Worm (Caenorhabditis elegans): ENCODE data around the gene fbf-2.

Gene fbf-2

ce11 chrII:6135530-6135929 lies 44.2 kb upstream of the fbf-2 start:
- no peak for TF ChIP-seq Y53F4B.3 (GFP tag; IDR thresholded peaks at IDR 0.05)
- no peak for TF ChIP-seq F33H1.4 (GFP tag; IDR thresholded peaks at IDR 0.05)
- no peak for TF ChIP-seq unc-130 (GFP tag; optimal IDR thresholded peaks at IDR 0.05)
- no peak for TF ChIP-seq rcor-1 (GFP tag; IDR thresholded peaks at IDR 0.05)
- TF ChIP-seq atf-7 (tag; optimal IDR thresholded peaks at IDR 0.05) = no peak
- TF ChIP-seq mes-4 (tag; optimal IDR thresholded peaks at IDR 0.05) = no peak
- TF ChIP-seq ztf-25 (GFP tag; IDR thresholded peaks at IDR 0.05) = no peak
- TF ChIP-seq sptf-2 (GFP tag; optimal IDR thresholded peaks at IDR 0.05) = no peak
- TF ChIP-seq Y79H2A.3 (GFP tag; conservative IDR thresholded peaks at IDR 0.05) = no peak
- TF ChIP-seq nhr-80 (tag; optimal IDR thresholded peaks at IDR 0.05) = no peak
- TF ChIP-seq F52B5.7 (tag; optimal IDR thresholded peaks at IDR 0.05) = no peak
- TF ChIP-seq ztf-18 (tag; optimal IDR thresholded peaks at IDR 0.05) = no peak
- TF ChIP-seq lir-1 (GFP tag; conservative IDR thresholded peaks at IDR 0.05) = no peak
- TF ChIP-seq ceh-91 (GFP tag; IDR thresholded peaks at IDR 0.05) = no peak
- no peak for TF ChIP-seq F55B11.4 (tag; optimal IDR thresholded peaks at IDR 0.05; ENCODE audit: borderline replicate concordance, insufficient read depth)
- no peak for TF ChIP-seq gei-17 (GFP tag; optimal IDR thresholded peaks at IDR 0.05)

DNA sequence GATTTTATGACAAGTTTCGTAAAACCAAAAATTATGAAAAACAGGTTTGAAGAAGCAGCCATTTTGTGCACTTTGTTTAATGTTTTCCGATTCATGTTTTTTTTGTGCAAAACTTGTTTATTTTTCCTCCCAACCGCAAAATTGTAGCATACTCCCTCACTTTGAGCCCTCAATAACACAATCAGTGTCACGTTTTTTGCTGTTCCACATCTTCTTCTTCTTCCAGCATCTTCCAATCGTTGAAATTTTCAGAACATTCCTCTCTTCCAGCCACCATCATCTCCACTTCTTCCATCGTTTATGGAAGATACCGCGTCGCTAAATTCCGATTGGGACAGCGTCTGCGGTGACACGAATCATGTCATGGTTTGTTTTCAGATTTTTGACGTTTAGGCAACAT lies 41.3 kb upstream of the fbf-2 start, which contains the start of gene abts-3:
TSS of gene abts-3 (plus strand) at position 301 of the 400 bp plus-strand sequence.
- TF ChIP-seq snpc-1.1 (tag; optimal IDR thresholded peaks at IDR 0.05; ENCODE audit: insufficient read depth) (no peak), lag-1 (GFP tag; IDR thresholded peaks at IDR 0.05) (no peak), ZK185.1 (tag; optimal IDR thresholded peaks at IDR 0.05; ENCODE audit: poor library complexity, severe bottlenecking) (no peak), madf-6 (GFP tag; IDR thresholded peaks at IDR 0.05) (no peak), T07F8.4 (tag; optimal IDR thresholded peaks at IDR 0.05) (no peak), sdz-38 (tag; optimal IDR thresholded peaks at IDR 0.05) (no peak)

ce11 chrII:6125259-6125658 lies 34.0 kb upstream of the fbf-2 start, which contains the start of gene rars-2:
Gene rars-2, plus strand, starts transcription at chrII:6125559.
- TF ChIP-seq madf-6 (GFP tag; IDR thresholded peaks at IDR 0.05) (peak; percentile 39; the same call in 1 of the 2 replicates), madf-8 (GFP tag; conservative IDR thresholded peaks at IDR 0.05) (0 out of 2 replicates have a peak, but pooled peaks have one; percentile 8), mcd-1 (GFP tag; IDR thresholded peaks at IDR 0.05) (no peak), hmg-1.2 (GFP tag; IDR thresholded peaks at IDR 0.05) (no peak), ceh-58 (GFP tag; IDR thresholded peaks at IDR 0.05) (no peak), let-526 (GFP tag; IDR thresholded peaks at IDR 0.05) (no peak), die-1 (tag; optimal IDR thresholded peaks at IDR 0.05) (no peak)

DNA sequence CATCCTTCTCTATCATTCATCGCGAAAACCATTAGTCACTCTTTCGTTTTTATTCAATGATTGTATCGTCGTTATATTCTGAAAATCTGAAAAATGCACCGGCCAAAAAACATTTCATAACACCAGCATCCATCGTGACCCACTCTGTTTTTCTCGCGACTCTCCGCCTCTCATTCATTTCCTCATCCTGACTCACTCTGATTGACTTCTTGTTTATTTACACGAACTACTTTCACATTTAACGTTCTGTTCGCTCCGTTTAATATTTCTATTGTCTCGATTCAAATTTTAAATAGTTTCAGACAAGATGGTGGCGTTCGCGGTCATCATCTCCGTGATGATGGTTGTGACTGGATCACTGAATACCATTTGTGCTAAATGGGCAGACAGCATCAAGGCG lies 32.2 kb upstream of the fbf-2 start, which contains the start of gene C29H12.2:
TSS of gene C29H12.2 (plus strand) at position 297 of the 400 bp plus-strand sequence.
- TF ChIP-seq chd-7 (tag; optimal IDR thresholded peaks at IDR 0.05) = no peak
- no peak for TF ChIP-seq him-1 (tag; optimal IDR thresholded peaks at IDR 0.05)
- no peak for TF ChIP-seq let-526 (GFP tag; IDR thresholded peaks at IDR 0.05)
- TF ChIP-seq F57A8.1 (GFP tag; optimal IDR thresholded peaks at IDR 0.05) = no peak
- TF ChIP-seq B0261.1 (tag; optimal IDR thresholded peaks at IDR 0.05) = no peak
- TF ChIP-seq tbp1 (GFP tag; optimal IDR thresholded peaks at IDR 0.05) = no peak
- TF ChIP-seq cebp-1 (GFP tag; IDR thresholded peaks at IDR 0.05) = peak; percentile 73; the same call in 1 of the 2 replicates
- peak; percentile 86 for TF ChIP-seq cebp-1 (tag; optimal IDR thresholded peaks at IDR 0.05)
- no peak for TF ChIP-seq mel-28 (tag; optimal IDR thresholded peaks at IDR 0.05; ENCODE audit: borderline replicate concordance)
- no peak for TF ChIP-seq F22D6.2 (tag; optimal IDR thresholded peaks at IDR 0.05)
